Fruit fly (Drosophila melanogaster) whole organism, adult: ENCODE results near the gene sif.

ENCODE experiments used
- CG11617 ChIP-seq: fragments of 200-800 bp; sonication (Bioruptor generic); optimal IDR thresholded peaks from 2 replicates; lab custom pipeline; 2017; ENCODE audit warnings: mild to moderate bottlenecking, missing biosample characterization, missing genetic modification reagents, missing genetic modification characterization
- CG12768 ChIP-seq: fragments of 200-800 bp; sonication (Bioruptor generic); optimal IDR thresholded peaks from 2 replicates; lab custom pipeline; 2017; ENCODE audit warnings: missing biosample characterization, missing genetic modification characterization, mild to moderate bottlenecking, moderate library complexity, missing genetic modification reagents
- CG14711 ChIP-seq: fragments of 200-800 bp; sonication (Bioruptor generic); optimal IDR thresholded peaks from 2 replicates; lab custom pipeline; 2018; ENCODE audit warnings: missing biosample characterization, mild to moderate bottlenecking, missing genetic modification characterization, moderate library complexity
- CG1620 ChIP-seq: fragments of 200-800 bp; sonication (Bioruptor generic); optimal IDR thresholded peaks from 2 replicates; lab custom pipeline; 2016; ENCODE audit warnings: missing biosample characterization, missing genetic modification characterization
- CG33017 ChIP-seq: fragments of 200-800 bp; sonication (Bioruptor generic); optimal IDR thresholded peaks from 2 replicates; lab custom pipeline; 2018; ENCODE audit warnings: missing biosample characterization, mild to moderate bottlenecking, missing genetic modification characterization, moderate library complexity
- CG5204 ChIP-seq: fragments of 200-800 bp; sonication (Bioruptor generic); optimal IDR thresholded peaks from 2 replicates; lab custom pipeline; 2016; ENCODE audit warnings: missing biosample characterization, missing genetic modification characterization
- CG7045 ChIP-seq: fragments of 200-800 bp; sonication (Bioruptor generic); optimal IDR thresholded peaks from 2 replicates; lab custom pipeline; 2017; ENCODE audit warnings: missing biosample characterization, mild to moderate bottlenecking, missing genetic modification characterization
- CG7101 ChIP-seq: fragments of 200-800 bp; sonication (Bioruptor generic); optimal IDR thresholded peaks from 2 replicates; lab custom pipeline; 2018; ENCODE audit warnings: missing biosample characterization, mild to moderate bottlenecking, missing genetic modification characterization, moderate library complexity
- Clk ChIP-seq: fragments of 200-800 bp; sonication (Bioruptor generic); optimal IDR thresholded peaks from 2 replicates; lab custom pipeline; 2017; ENCODE audit warnings: missing biosample characterization, missing genetic modification characterization
- Crg-1 ChIP-seq: fragments of 200-800 bp; sonication (Bioruptor generic); optimal IDR thresholded peaks from 2 replicates; lab custom pipeline; 2016; ENCODE audit warnings: missing biosample characterization, missing genetic modification characterization
- Hr96 ChIP-seq: fragments of 200-800 bp; sonication (Bioruptor generic); optimal IDR thresholded peaks from 2 replicates; lab custom pipeline; 2016; ENCODE audit warnings: missing biosample characterization, missing genetic modification characterization
- Mnt ChIP-seq: fragments of 200-800 bp; sonication (Bioruptor generic); optimal IDR thresholded peaks from 2 replicates; lab custom pipeline; 2016; ENCODE audit warnings: missing biosample characterization, mild to moderate bottlenecking, missing genetic modification characterization
- bab1 ChIP-seq: fragments of 200-800 bp; sonication (Bioruptor generic); optimal IDR thresholded peaks from 3 replicates; lab custom pipeline; 2019; ENCODE audit warnings: missing biosample characterization, mild to moderate bottlenecking, missing genetic modification characterization, moderate library complexity
- cic ChIP-seq: fragments of 200-800 bp; sonication (Bioruptor generic); optimal IDR thresholded peaks from 2 replicates; lab custom pipeline; 2017; ENCODE audit warnings: missing biosample characterization, mild to moderate bottlenecking, missing genetic modification characterization, moderate library complexity
- cnc ChIP-seq, 2 experiments: fragments of >200 bp; optimal IDR thresholded peaks; 2 replicates each; lab custom pipeline; 2017
- kay ChIP-seq: fragments of 200-800 bp; sonication (Bioruptor generic); peaks from one replicate; lab custom pipeline; 2016; ENCODE audit warnings: missing biosample characterization, missing genetic modification characterization, borderline replicate concordance
- ovo ChIP-seq: fragments of 200-800 bp; sonication (Bioruptor generic); optimal IDR thresholded peaks from 2 replicates; lab custom pipeline; 2016; ENCODE audit warnings: missing biosample characterization, missing genetic modification characterization
- pad ChIP-seq: fragments of 200-800 bp; sonication (Bioruptor generic); optimal IDR thresholded peaks from 3 replicates; lab custom pipeline; 2017; ENCODE audit warnings: missing biosample characterization, missing genetic modification characterization, mild to moderate bottlenecking, moderate library complexity, missing genetic modification reagents
- tj ChIP-seq: fragments of 200-800 bp; sonication (Bioruptor generic); optimal IDR thresholded peaks from 3 replicates; lab custom pipeline; 2017; ENCODE audit warnings: missing biosample characterization, mild to moderate bottlenecking, missing genetic modification characterization, moderate library complexity
- toe ChIP-seq: fragments of 200-800 bp; sonication (Bioruptor generic); optimal IDR thresholded peaks from 2 replicates; lab custom pipeline; 2016; ENCODE audit warnings: missing biosample characterization, missing genetic modification characterization

Gene sif

dm6 chr3L:5768532-5769497 is 111.1 kb downstream of the sif start, which contains the start of the genes Ppat-Dpck and scny:
Ppat-Dpck (minus strand) TSS chr3L:5768794.
scny (plus strand) TSS chr3L:5769002.
- no peak for TF ChIP-seq cnc (optimal IDR thresholded peaks at IDR 0.05; lab: Kevin White, UChicago)
- TF ChIP-seq tj (GFP tag; lab: Kevin White, UChicago) = peak; percentile 51
- peak; percentile 83 for TF ChIP-seq ovo (GFP tag; lab: Kevin White, UChicago)
- no peak for TF ChIP-seq kay (GFP tag; lab: Kevin White, UChicago)
- TF ChIP-seq bab1 (GFP tag; lab: Kevin White, UChicago) = peak; percentile 54
- TF ChIP-seq CG7045 (GFP tag; lab: Kevin White, UChicago) = no peak
- TF ChIP-seq Mnt = peak; percentile 91
- TF ChIP-seq CG7101 (tag; lab: Kevin White, UChicago) = peak; percentile 48
- TF ChIP-seq CG14711 (tag; lab: Kevin White, UChicago) = peak; percentile 88
- peak; percentile 60 for TF ChIP-seq CG11617 (GFP tag; lab: Kevin White, UChicago)
- peak; percentile 16 for TF ChIP-seq CG12768 (GFP tag; lab: Kevin White, UChicago)
- TF ChIP-seq CG33017 (tag; lab: Kevin White, UChicago) = no peak
- peak; percentile 52 for TF ChIP-seq cic (GFP tag; lab: Kevin White, UChicago)

- TF ChIP-seq CG12768 (GFP tag; lab: Kevin White, UChicago) (peak; percentile 37), CG5204 (GFP tag; lab: Kevin White, UChicago) (no peak), CG33017 (tag; lab: Kevin White, UChicago) (no peak), cnc (optimal IDR thresholded peaks at IDR 0.05; lab: Kevin White, UChicago) (no peak), Clk (GFP tag; lab: Kevin White, UChicago) (no peak), cic (GFP tag; lab: Kevin White, UChicago) (peak; percentile 75), CG11617 (GFP tag; lab: Kevin White, UChicago) (no peak), CG7101 (tag; lab: Kevin White, UChicago) (no peak), CG7045 (GFP tag; lab: Kevin White, UChicago) (no peak), Mnt (peak; percentile 82), tj (GFP tag; lab: Kevin White, UChicago) (peak; percentile 36), bab1 (GFP tag; lab: Kevin White, UChicago) (no peak)
Measured at dm6 chr3L:5770113-5770798, 112.5 kb downstream of the sif start.

DNA sequence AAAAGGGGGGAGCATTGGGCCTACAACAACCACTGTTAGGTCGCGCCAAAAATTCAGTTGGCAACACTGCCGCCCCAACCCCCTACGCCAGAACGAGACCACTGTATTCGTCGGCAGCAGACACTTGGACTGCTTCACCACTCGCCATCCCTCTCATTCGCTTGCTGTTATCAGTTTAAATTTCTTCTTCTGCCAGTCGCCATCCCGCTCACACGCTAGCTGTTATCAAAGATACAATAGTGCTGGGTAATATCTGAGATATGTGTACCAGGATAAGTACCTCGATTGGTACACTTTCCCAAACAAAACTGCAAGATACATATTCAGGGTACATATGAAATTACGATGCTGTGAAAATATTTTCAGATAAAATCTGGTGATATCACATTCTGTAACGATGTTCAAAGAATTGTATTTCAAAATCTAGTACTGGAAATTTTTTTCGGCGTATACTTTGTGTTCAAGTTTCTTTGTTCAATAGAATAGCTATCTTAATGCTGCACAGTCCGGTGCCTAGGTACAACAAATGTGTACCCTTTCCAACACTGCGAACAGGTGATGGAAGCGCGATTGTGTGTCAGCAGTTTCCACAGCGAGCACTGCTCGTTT is 113.2 kb downstream of the sif start:
- TF ChIP-seq CG1620 (GFP tag; lab: Kevin White, UChicago) (peak; percentile 84), Hr96 (no peak), Crg-1 (GFP tag; lab: Kevin White, UChicago) (peak; percentile 94), Mnt (peak; percentile 92), tj (GFP tag; lab: Kevin White, UChicago) (peak; percentile 97), CG11617 (GFP tag; lab: Kevin White, UChicago) (peak; percentile 87), CG7045 (GFP tag; lab: Kevin White, UChicago) (peak; percentile 93), Clk (GFP tag; lab: Kevin White, UChicago) (peak; percentile 71), toe (GFP tag; lab: Kevin White, UChicago) (no peak), CG5204 (GFP tag; lab: Kevin White, UChicago) (no peak), ovo (GFP tag; lab: Kevin White, UChicago) (peak; percentile 77), cic (GFP tag; lab: Kevin White, UChicago) (peak; percentile 76), pad (GFP tag; lab: Kevin White, UChicago) (peak; percentile 99), bab1 (GFP tag; lab: Kevin White, UChicago) (peak; percentile 93), CG12768 (GFP tag; lab: Kevin White, UChicago) (peak; percentile 90), CG33017 (tag; lab: Kevin White, UChicago) (peak; percentile 94), kay (GFP tag; lab: Kevin White, UChicago) (no peak), CG14711 (tag; lab: Kevin White, UChicago) (peak; percentile 80), cnc (optimal IDR thresholded peaks at IDR 0.05; lab: Kevin White, UChicago) (peak; percentile 34 to 89), CG7101 (tag; lab: Kevin White, UChicago) (peak; percentile 93)

DNA sequence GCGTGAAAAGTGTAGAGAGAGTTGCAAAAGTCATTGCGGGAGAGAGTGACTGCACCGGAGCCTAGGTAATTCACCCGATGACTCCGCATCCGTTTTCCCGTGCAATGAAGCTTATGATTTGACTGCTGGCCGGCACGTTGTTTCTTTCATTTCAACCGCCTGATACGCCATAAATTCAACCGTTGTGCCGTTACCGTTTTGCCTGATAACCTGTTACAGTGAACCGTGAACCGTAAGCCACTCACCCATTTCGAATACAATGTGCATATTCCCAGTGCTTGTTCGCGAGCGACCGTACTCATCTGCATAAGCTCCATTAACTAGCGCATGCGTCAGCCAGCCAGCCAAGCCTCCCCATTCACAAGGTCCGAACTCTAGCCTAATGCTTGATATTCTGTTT is 117.1 kb downstream of the sif start:
- TF ChIP-seq CG7045 (GFP tag; lab: Kevin White, UChicago) (no peak), CG12768 (GFP tag; lab: Kevin White, UChicago) (peak; percentile 37)

DNA sequence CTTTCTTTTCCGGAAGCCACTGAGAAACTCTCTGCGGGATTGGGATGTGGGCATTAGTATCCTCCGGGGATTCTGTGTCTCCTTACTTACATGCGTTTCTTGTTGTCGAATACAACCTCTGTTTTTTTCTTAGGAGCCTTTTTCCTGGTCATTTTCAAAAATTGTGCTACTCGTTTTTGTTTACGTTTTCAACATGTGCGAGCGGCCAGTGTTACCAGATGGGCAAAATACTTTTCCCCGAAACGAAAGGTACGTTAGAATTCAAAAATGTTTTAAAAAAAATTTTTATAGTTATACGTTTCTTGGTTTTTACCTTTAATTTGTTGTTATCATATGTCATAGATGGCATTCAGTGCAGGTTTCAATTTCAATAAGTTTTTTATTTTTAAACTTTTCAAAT is 119.4 kb downstream of the sif start, which contains the start of gene vito:
vito (minus strand) TSS at position 220 of the 400 bp plus-strand sequence.
- TF ChIP-seq bab1 (GFP tag; lab: Kevin White, UChicago) (peak; percentile 17), CG33017 (tag; lab: Kevin White, UChicago) (no peak), Mnt (peak; percentile 93)
